Worm (Caenorhabditis elegans) whole organism, early embryonic: Measurements from ENCODE around the gene Y43F8B.20.

Source experiments
- B0310.2 ChIP-seq: sonication (generic microtip); optimal IDR thresholded peaks from 2 replicates; lab custom pipeline; 2016; ENCODE audit warnings: mild to moderate bottlenecking, missing genetic modification characterization, missing compliant biosample characterization
- ama-1 ChIP-seq: fragments of 150-350 bp; optimal IDR thresholded peaks from 2 replicates; lab custom pipeline; 2014
- ceh-13 ChIP-seq: fragments of 200-800 bp; sonication (Bioruptor generic); optimal IDR thresholded peaks from 2 replicates; lab custom pipeline; 2018; ENCODE audit warnings: mild to moderate bottlenecking, missing genetic modification characterization, missing compliant biosample characterization
- ceh-36 ChIP-seq: sonication (generic microtip); optimal IDR thresholded peaks from 2 replicates; lab custom pipeline; 2016; ENCODE audit warnings: missing genetic modification characterization, inconsistent platforms, missing compliant biosample characterization
- flt-1 ChIP-seq: fragments of 200-800 bp; sonication (Bioruptor generic); IDR thresholded peaks from 2 replicates; pipeline ENCODE4 v1.3.6; 2022; ENCODE audit warnings: missing genetic modification characterization, missing compliant biosample characterization
- hmbx-1 ChIP-seq: sonication (generic microtip); optimal IDR thresholded peaks from 2 replicates; lab custom pipeline; 2016; ENCODE audit warnings: mild to moderate bottlenecking, missing genetic modification characterization, missing compliant biosample characterization
- hmg-4 ChIP-seq: fragments of 200-800 bp; sonication (Bioruptor generic); optimal IDR thresholded peaks from 2 replicates; lab custom pipeline; 2018; ENCODE audit warnings: mild to moderate bottlenecking, missing genetic modification characterization, missing compliant biosample characterization
- sea-1 ChIP-seq: fragments of 200-800 bp; sonication (Bioruptor generic); conservative IDR thresholded peaks from 2 replicates; pipeline ENCODE4 v1.3.6; 2022; ENCODE audit warnings: missing genetic modification characterization, missing compliant biosample characterization

ce11 chrV:19520130-19520529 lies 29.5 kb downstream of the Y43F8B.20 start:
- no peak for TF ChIP-seq hmg-4 (GFP tag; lab: Kevin White, UChicago)
- TF ChIP-seq ama-1 = peak; percentile 33
- no peak for TF ChIP-seq sea-1 (GFP tag; lab: Robert Waterston, UW)
- no peak for TF ChIP-seq flt-1 (GFP tag; lab: Robert Waterston, UW)
- no peak for TF ChIP-seq B0310.2 (tag; lab: Kevin White, UChicago)
- no peak for TF ChIP-seq hmbx-1 (tag; lab: Kevin White, UChicago)
- no peak for TF ChIP-seq ceh-13 (GFP tag; lab: Kevin White, UChicago)
- no peak for TF ChIP-seq ceh-36 (tag; lab: Kevin White, UChicago)
